Worm (Caenorhabditis elegans) whole organism, young adult: ENCODE measurements around the gene C35B1.7.

Source experiments
- F33H1.4 ChIP-seq: fragments of 200-800 bp; sonication (Bioruptor generic); IDR thresholded peaks from 2 replicates; pipeline ENCODE4 v1.3.6; 2022; ENCODE audit warnings: missing genetic modification reagents, missing genetic modification characterization, missing compliant biosample characterization
- ccch-3 ChIP-seq: fragments of 200-800 bp; sonication (Bioruptor generic); optimal IDR thresholded peaks from 2 replicates; lab custom pipeline; 2018; ENCODE audit warnings: mild to moderate bottlenecking, missing genetic modification characterization, missing compliant biosample characterization
- die-1 ChIP-seq: sonication (generic microtip); optimal IDR thresholded peaks from 2 replicates; lab custom pipeline; 2016; ENCODE audit warnings: missing genotype, mild to moderate bottlenecking, missing genetic modification characterization, missing compliant biosample characterization
- hlh-12 ChIP-seq: sonication (generic microtip); optimal IDR thresholded peaks from 2 replicates; lab custom pipeline; 2016; ENCODE audit warnings: missing genetic modification characterization, missing compliant biosample characterization
- lsl-1 ChIP-seq: fragments of 200-800 bp; sonication (Bioruptor generic); optimal IDR thresholded peaks from 2 replicates; lab custom pipeline; 2018; ENCODE audit warnings: mild to moderate bottlenecking, missing genetic modification characterization, moderate library complexity, missing compliant biosample characterization
- nhr-80 ChIP-seq: sonication (generic microtip); optimal IDR thresholded peaks from 2 replicates; lab custom pipeline; 2016; ENCODE audit warnings: missing genetic modification characterization, missing compliant biosample characterization
- snpc-4 ChIP-seq, 5 experiments: fragments of 150-350 bp in 1 of 5; sonication (generic microtip) in 4 of 5; optimal IDR thresholded peaks; 2 replicates each; lab custom pipeline; 2014 to 2018; ENCODE audit warnings: missing genetic modification characterization in 5 of 5, missing biosample characterization in 3 of 5, antibody characterized with exemption in 2 of 5, mild to moderate bottlenecking in 2 of 5, missing compliant biosample characterization in 2 of 5, missing genotype in 2 of 5, moderate library complexity in 2 of 5, missing genetic modification reagents in 1 of 5

- TF ChIP-seq lsl-1 (GFP tag; lab: Kevin White, UChicago) (no peak), hlh-12 (tag; lab: Kevin White, UChicago) (no peak), F33H1.4 (GFP tag; lab: Robert Waterston, UW) (no peak), nhr-80 (tag; lab: Kevin White, UChicago) (peak; percentile 77), die-1 (no peak), snpc-4 (GFP tag; optimal IDR thresholded peaks at IDR 0.05; lab: Kevin White, UChicago) (no peak), snpc-4 (tag; optimal IDR thresholded peaks at IDR 0.05; lab: Kevin White, UChicago) (no peak), ccch-3 (GFP tag; lab: Kevin White, UChicago) (no peak)
Observed at ce11 chrIV:4147891-4148290, 39.0 kb downstream of the C35B1.7 start.
